Worm (Caenorhabditis elegans) whole organism, L2 larva: ENCODE measurements around the gene C09B8.8.

Experiments used
- C34F6.9 ChIP-seq: fragments of 150-350 bp; optimal IDR thresholded peaks from 2 replicates; lab custom pipeline; 2014; ENCODE audit warnings: missing biosample characterization, missing genetic modification characterization
- snpc-4 ChIP-seq: fragments of 150-350 bp; optimal IDR thresholded peaks from 2 replicates; lab custom pipeline; 2014; ENCODE audit warnings: missing biosample characterization, missing genetic modification characterization
- unc-55 ChIP-seq: fragments of 150-350 bp; sonication (generic microtip); optimal IDR thresholded peaks from 3 replicates; lab custom pipeline; 2014; ENCODE audit warnings: missing biosample characterization, missing genetic modification reagents, missing genetic modification characterization

DNA sequence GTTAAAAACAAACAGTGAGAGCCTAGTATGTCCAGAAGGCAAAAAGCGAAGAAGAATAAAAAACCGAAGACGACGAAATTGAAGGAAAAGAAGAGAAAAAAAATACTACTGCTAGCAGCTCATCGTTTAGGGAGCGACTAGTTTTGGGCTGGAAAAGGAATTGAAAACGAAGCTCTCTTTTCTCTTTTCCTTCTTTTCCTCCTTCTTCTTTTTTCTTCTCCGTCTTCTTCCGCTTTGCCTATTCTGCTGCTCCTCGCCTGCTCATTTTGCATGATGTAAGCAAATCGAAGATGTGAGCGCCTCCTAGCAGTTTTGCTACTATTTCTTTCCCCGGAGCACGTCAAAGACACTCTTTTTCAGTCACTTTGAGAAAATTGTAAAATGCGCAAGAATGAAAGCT, 33.6 kb upstream of the C09B8.8 start:
- TF ChIP-seq C34F6.9 (peak; percentile 40), unc-55 (GFP tag; lab: Kevin White, UChicago) (peak; percentile 49), snpc-4 (tag; lab: Kevin White, UChicago) (no peak)
